Fruit fly (Drosophila melanogaster) whole organism: ENCODE data around the gene CG33290.

Experiments used
- CG8478 ChIP-seq: fragments of >200 bp; optimal IDR thresholded peaks from 2 replicates; lab custom pipeline; 2018; ENCODE audit warnings: inconsistent platforms
- Dll ChIP-seq: fragments of >200 bp; optimal IDR thresholded peaks from 2 replicates; lab custom pipeline; 2017
- EcR ChIP-seq, 2 experiments: fragments of >200 bp; optimal IDR thresholded peaks; 2 replicates each; lab custom pipeline; 2017; ENCODE audit warnings: missing biosample characterization in 2 of 2, missing genetic modification characterization in 2 of 2, missing genetic modification reagents in 2 of 2
- pan ChIP-seq: fragments of >200 bp; optimal IDR thresholded peaks from 2 replicates; lab custom pipeline; 2017
- psq ChIP-seq: fragments of >200 bp; optimal IDR thresholded peaks from 2 replicates; lab custom pipeline; 2017
- usp ChIP-seq: fragments of >200 bp; optimal IDR thresholded peaks from 2 replicates; lab custom pipeline; 2017; ENCODE audit warnings: missing biosample characterization, missing genetic modification characterization, mixed read lengths

Gene CG33290

DNA sequence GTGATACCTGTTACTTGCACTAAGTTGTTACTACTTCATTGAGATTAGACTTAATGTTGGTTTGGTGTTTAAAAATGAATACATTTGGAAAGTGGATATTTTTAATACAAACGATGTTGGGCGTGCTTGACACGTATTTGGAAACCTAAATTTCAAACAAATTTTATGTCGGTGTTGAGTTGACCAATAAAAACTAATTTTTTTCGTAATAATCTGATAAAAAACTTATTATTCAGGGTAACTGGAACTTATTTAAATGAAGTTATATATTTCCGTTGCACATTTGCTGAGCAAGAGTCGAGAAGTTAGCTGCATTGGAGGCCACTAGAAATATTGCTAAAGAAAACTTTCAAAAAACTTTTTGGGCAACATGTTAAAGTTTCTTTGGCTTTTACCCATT is at the start of gene CG33290:
Gene CG33290 (plus strand): TSS at position 301 of the 400 bp plus-strand sequence.
- TF ChIP-seq pan (lab: Kevin White, UChicago) (no peak), psq (no peak), Dll (lab: Kevin White, UChicago) (no peak), EcR (GFP tag; optimal IDR thresholded peaks at IDR 0.05; lab: Kevin White, UChicago) (no peak), CG8478 (lab: Kevin White, UChicago) (no peak), usp (GFP tag; lab: Kevin White, UChicago) (no peak)

DNA sequence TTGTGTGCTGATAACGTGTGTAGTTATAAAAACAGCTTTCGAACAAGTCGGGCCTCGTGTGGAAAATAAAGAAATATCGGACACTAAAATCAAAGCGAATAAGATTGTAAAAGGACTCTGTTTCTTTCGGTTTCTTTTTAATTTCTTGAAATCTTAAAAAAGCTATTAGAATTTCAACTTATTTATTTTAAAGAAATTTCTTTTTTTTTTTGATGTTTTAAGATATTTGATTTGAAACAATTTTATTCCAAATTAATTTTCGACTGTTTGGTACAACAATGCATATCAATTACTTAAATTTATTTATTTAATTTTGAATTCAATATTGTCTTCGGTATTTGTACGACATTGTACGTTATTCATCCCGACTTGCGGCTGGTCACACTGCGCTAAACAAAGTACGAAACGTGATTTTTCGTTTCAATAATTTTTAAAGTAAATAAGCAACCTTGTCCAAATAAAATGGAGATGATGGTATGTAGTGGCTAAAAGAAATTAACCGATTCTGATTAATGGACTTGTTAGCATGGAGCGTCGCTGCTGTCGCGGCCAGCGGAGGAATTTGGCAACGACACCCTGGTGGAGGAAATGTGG is 49.3 kb upstream of the CG33290 start, which contains the start of the genes CG7202 and CG7519:
Gene CG7202 (minus strand): TSS at position 51 of the 594 bp plus-strand sequence.
Gene CG7519 (plus strand): TSS at position 361 of the 594 bp plus-strand sequence.
- TF ChIP-seq CG8478 (lab: Kevin White, UChicago) (no peak), usp (GFP tag; lab: Kevin White, UChicago) (no peak), EcR (GFP tag; optimal IDR thresholded peaks at IDR 0.05; lab: Kevin White, UChicago) (no peak), psq (no peak), Dll (lab: Kevin White, UChicago) (no peak), pan (lab: Kevin White, UChicago) (no peak)

DNA sequence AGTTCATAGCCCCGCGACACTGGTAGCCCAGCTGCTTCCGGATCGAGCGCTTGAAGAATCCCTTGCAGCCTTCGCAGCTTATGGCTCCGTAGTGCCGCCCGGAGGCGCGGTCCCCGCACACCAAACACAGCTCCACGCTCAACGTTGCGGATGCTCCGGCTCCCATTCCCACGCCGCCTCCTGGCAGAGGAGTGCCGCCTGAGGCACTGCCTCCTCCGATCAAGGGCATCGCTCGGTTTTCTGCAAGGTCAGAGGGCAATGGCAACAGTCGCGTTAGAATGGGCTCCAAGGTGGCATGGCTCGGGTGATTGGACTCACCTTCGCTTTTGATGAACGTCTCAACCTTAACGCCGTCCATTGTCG is 45.7 kb upstream of the CG33290 start:
- no peak for TF ChIP-seq CG8478 (lab: Kevin White, UChicago)
- TF ChIP-seq usp (GFP tag; lab: Kevin White, UChicago) = no peak
- TF ChIP-seq EcR (GFP tag; optimal IDR thresholded peaks at IDR 0.05; lab: Kevin White, UChicago) = no peak
- no peak for TF ChIP-seq psq
- no peak for TF ChIP-seq pan (lab: Kevin White, UChicago)
- TF ChIP-seq Dll (lab: Kevin White, UChicago) = no peak

DNA sequence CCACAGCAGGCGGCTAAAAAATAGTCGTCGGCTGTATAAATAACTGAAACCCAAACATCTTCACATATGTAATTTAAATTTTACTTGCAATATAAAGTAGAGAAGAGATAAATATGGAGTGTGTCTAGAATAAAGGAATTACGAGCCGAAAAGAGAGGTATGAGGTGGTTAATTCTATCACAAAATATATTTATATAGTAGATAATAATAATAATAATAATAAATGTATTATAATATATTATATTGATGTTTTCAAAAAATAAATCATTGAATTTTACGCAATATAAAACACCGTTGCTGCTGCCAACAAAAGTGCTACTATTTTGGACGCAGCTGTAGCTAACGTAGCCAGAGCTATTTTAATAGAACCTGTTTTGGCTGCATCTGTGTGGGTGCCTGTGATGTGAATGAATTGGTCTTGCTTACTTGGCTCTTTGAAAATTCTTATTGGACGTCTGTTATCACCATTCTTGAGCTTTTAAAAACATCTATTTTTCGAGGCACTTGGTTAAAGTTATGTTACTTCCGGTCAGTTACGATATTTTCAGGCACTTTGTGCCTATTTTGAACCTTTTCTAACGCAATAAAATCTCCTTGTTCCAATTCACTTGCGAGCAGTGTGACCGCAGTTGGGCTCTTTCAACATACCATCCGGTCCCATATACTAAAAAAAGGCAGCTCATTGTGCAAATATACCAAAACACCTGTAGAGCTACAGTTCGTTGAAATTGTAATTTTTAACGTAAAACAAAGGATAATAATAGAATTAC is 45.1 kb upstream of the CG33290 start, which contains the start of gene Hr78:
Gene Hr78 (minus strand): TSS at position 630 of the 770 bp plus-strand sequence.
- TF ChIP-seq psq (no peak), pan (lab: Kevin White, UChicago) (no peak), CG8478 (lab: Kevin White, UChicago) (no peak), Dll (lab: Kevin White, UChicago) (no peak), EcR (GFP tag; optimal IDR thresholded peaks at IDR 0.05; lab: Kevin White, UChicago) (no peak), usp (GFP tag; lab: Kevin White, UChicago) (no peak)

DNA sequence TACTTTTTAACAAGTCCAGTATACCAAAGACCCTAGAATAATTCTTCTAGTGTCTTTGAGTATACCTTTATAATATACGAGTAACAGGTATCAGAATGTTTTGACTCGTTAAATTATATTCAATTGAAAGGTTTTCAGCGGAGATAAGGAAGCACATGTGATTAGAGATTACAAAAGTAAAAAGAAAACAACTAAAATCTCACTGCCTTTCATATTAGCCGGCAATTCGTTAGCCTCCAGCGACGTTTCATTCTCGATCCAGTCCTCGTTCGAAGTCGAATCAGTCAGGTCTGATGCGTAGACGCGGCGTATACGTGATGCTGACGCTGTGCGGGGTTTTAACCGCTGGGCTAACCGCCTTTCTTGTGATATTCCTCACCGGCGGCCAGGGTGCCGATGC is 41.0 kb upstream of the CG33290 start, which contains the start of gene Est-Q:
Gene Est-Q (plus strand): TSS at position 250 of the 400 bp plus-strand sequence.
- no peak for TF ChIP-seq EcR (GFP tag; optimal IDR thresholded peaks at IDR 0.05; lab: Kevin White, UChicago)
- TF ChIP-seq psq = no peak
- TF ChIP-seq CG8478 (lab: Kevin White, UChicago) = no peak
- no peak for TF ChIP-seq pan (lab: Kevin White, UChicago)
- no peak for TF ChIP-seq Dll (lab: Kevin White, UChicago)
- TF ChIP-seq usp (GFP tag; lab: Kevin White, UChicago) = no peak

DNA sequence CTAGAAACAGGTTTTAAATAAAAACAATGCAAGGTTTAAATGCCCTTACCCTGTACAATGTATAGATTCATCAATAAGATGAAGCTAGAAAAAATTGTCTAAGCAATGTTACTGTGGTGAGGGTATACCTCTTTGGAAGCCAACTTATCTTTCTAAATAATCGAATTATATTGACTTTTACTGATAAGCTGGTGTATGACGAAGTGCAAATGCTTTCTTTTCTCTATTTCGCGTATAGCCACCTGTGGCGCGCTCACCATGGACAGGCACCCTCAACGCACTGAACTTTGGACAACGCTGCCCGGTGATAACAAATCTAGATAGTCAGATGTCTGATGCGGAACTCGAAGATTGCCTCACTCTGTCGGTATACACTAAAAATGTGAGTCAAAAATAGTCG is 40.2 kb upstream of the CG33290 start:
- TF ChIP-seq EcR (GFP tag; optimal IDR thresholded peaks at IDR 0.05; lab: Kevin White, UChicago) (no peak), CG8478 (lab: Kevin White, UChicago) (no peak), psq (no peak), usp (GFP tag; lab: Kevin White, UChicago) (no peak), Dll (lab: Kevin White, UChicago) (no peak), pan (lab: Kevin White, UChicago) (no peak)

DNA sequence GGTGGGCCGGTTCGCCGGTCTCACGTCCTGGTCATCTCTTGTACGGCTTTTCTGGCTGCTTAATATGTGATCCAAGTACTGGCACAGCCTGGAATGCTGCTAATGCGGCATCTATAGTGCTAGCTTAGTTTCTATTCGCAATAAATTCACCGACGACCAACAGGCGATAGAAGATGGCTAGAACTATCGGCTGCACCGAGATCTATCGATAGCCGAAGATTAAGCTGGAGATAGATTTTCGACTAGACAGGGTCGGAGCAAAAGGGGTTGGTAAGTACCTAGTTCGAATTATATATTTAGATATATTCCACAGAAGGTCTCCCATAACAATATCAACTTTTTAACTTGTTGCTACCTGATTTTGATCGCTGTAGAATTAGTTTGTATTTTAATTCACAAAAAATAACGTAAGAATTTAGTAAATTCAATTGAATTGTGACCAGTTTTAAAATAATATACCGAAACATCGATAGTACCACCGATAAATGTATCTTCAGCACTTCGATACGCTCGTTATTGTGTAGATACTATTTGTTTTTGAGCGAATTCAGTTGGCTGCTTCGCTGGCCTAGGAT is 34.7 kb upstream of the CG33290 start, which contains the start of the genes Glg1 and M6:
Gene Glg1 (minus strand): TSS at position 185 of the 575 bp plus-strand sequence.
Gene M6 (plus strand): TSS at position 499 of the 575 bp plus-strand sequence.
- TF ChIP-seq usp (GFP tag; lab: Kevin White, UChicago) (no peak), EcR (GFP tag; optimal IDR thresholded peaks at IDR 0.05; lab: Kevin White, UChicago) (no peak), pan (lab: Kevin White, UChicago) (no peak), Dll (lab: Kevin White, UChicago) (no peak), CG8478 (lab: Kevin White, UChicago) (no peak), psq (no peak)

DNA sequence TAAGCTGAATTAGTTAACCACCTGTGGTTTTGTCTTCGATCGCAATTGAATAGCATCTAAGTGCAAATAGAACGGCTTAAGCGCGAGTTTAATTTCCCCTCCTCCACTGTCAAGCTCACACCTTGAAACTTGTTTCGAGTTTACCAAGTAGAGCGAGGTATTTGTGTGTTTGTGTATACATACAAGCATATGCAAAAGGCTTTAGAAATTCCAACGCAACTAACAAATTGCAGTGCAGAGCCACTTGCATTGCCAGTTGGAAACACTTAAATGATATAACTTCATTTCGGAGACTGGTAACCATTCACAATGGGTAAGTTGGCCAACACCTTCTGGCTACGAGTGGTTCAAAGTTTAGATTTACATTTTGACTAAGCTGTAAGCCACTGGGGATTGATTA is 34.2 kb upstream of the CG33290 start:
- TF ChIP-seq usp (GFP tag; lab: Kevin White, UChicago) (no peak), pan (lab: Kevin White, UChicago) (peak; percentile 7), psq (no peak), CG8478 (lab: Kevin White, UChicago) (no peak)

DNA sequence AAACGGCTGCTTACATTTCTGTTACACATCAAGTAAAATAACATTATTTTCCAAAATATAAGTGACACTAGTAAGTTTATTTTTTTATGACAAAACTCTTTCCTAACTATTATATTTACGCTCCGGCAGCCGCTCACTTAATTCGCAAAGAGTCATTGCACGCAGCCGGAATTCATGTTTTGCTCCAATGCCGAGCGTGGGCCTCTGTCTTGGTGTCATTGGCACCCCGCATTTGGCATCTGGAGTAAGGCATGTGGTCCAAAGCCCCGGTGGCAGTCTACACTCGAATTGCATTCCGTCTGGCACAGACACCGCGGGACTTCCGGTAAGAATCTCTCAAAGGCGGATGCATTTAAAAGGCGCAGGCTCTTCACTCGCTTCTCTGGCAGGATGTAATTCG is 33.5 kb upstream of the CG33290 start:
- TF ChIP-seq EcR (GFP tag; optimal IDR thresholded peaks at IDR 0.05; lab: Kevin White, UChicago) (peak in 1 of 2 experiments; percentile 57), usp (GFP tag; lab: Kevin White, UChicago) (no peak), CG8478 (lab: Kevin White, UChicago) (no peak), pan (lab: Kevin White, UChicago) (no peak)

DNA sequence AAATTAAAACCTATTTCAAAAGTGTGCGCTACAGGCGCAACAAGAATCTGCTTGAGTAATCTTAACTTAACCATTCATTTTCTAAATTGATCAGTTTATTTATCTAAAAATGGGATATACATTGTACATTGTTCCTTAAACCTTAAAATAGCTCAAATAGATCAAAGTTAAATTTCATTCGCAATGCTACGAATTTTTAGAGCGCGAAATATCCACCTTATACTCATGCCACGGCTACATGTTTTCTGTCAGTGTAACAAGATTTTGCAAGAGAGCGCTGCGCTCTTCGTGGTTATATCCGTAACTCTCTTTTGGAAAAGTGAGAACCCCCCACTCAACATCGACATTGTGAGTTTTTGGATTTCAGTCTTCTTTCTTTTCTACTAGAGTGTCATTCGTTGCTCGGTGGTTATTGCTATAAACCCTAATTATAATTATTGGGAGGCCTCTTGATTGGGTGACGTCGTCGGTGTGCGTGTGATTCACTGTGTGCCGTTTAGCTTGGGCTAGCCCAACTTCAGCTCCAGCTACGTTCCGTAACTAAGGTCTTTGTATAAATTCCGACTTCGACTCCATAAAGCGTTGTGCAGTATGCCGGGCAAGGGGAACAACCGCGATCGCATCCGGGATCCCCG is 32.6 kb upstream of the CG33290 start:
- TF ChIP-seq usp (GFP tag; lab: Kevin White, UChicago) = no peak
- TF ChIP-seq pan (lab: Kevin White, UChicago) = no peak
- no peak for TF ChIP-seq CG8478 (lab: Kevin White, UChicago)
- no peak for TF ChIP-seq EcR (GFP tag; optimal IDR thresholded peaks at IDR 0.05; lab: Kevin White, UChicago)
- no peak for TF ChIP-seq Dll (lab: Kevin White, UChicago)
- TF ChIP-seq psq = no peak
